Worm (Caenorhabditis elegans): Measurements from ENCODE around the gene W09D6.1.

Gene W09D6.1

ce11 chrIII:11110756-11111155 lies 42.1 kb downstream of the W09D6.1 start:
- TF ChIP-seq klf-2 (GFP tag; conservative IDR thresholded peaks at IDR 0.05), result no peak
- TF ChIP-seq med-1 (GFP tag; optimal IDR thresholded peaks at IDR 0.05; ENCODE audit: insufficient read depth), result no peak
- TF ChIP-seq flt-1 (GFP tag; IDR thresholded peaks at IDR 0.05), result peak; percentile 42; the same call in 1 of the 2 replicates
- TF ChIP-seq T22C8.4 (GFP tag; IDR thresholded peaks at IDR 0.05), result 0 out of 2 replicates have a peak, but pooled peaks have one; percentile 5
- no peak for TF ChIP-seq tab-1 (GFP tag; IDR thresholded peaks at IDR 0.05)
- 0 out of 2 replicates have a peak, but pooled peaks have one; percentile 40 for TF ChIP-seq ztf-23 (GFP tag; IDR thresholded peaks at IDR 0.05)
- no peak for TF ChIP-seq cog-1 (tag; optimal IDR thresholded peaks at IDR 0.05)
- no peak for TF ChIP-seq ref-1 (GFP tag; conservative IDR thresholded peaks at IDR 0.05)

ce11 chrIII:11112718-11113117 lies 44.1 kb downstream of the W09D6.1 start:
- TF ChIP-seq ztf-23 (GFP tag; IDR thresholded peaks at IDR 0.05) (0 out of 2 replicates have a peak, but pooled peaks have one; percentile 61), ztf-29 (GFP tag; IDR thresholded peaks at IDR 0.05) (no peak), klf-2 (GFP tag; conservative IDR thresholded peaks at IDR 0.05) (0 out of 2 replicates have a peak, but pooled peaks have one; percentile 13), flt-1 (GFP tag; IDR thresholded peaks at IDR 0.05) (no peak), T22C8.4 (GFP tag; IDR thresholded peaks at IDR 0.05) (no peak), cog-1 (tag; optimal IDR thresholded peaks at IDR 0.05) (no peak), ref-1 (GFP tag; conservative IDR thresholded peaks at IDR 0.05) (no peak), tab-1 (GFP tag; IDR thresholded peaks at IDR 0.05) (no peak), med-1 (GFP tag; optimal IDR thresholded peaks at IDR 0.05; ENCODE audit: insufficient read depth) (no peak)

ce11 chrIII:11113845-11114244 lies 45.2 kb downstream of the W09D6.1 start:
- TF ChIP-seq ztf-23 (GFP tag; IDR thresholded peaks at IDR 0.05), result no peak
- TF ChIP-seq flt-1 (GFP tag; IDR thresholded peaks at IDR 0.05), result no peak
- TF ChIP-seq tab-1 (GFP tag; IDR thresholded peaks at IDR 0.05), result no peak
- TF ChIP-seq cog-1 (tag; optimal IDR thresholded peaks at IDR 0.05), result no peak
- no peak for TF ChIP-seq ref-1 (GFP tag; conservative IDR thresholded peaks at IDR 0.05)
- TF ChIP-seq T22C8.4 (GFP tag; IDR thresholded peaks at IDR 0.05), result no peak
- no peak for TF ChIP-seq ztf-29 (GFP tag; IDR thresholded peaks at IDR 0.05)
- no peak for TF ChIP-seq klf-2 (GFP tag; conservative IDR thresholded peaks at IDR 0.05)
- no peak for TF ChIP-seq med-1 (GFP tag; optimal IDR thresholded peaks at IDR 0.05; ENCODE audit: insufficient read depth)

ce11 chrIII:11115956-11116355 lies 47.3 kb downstream of the W09D6.1 start:
- TF ChIP-seq flt-1 (GFP tag; IDR thresholded peaks at IDR 0.05), result no peak

- TF ChIP-seq tab-1 (GFP tag; IDR thresholded peaks at IDR 0.05), result no peak
- 0 out of 2 replicates have a peak, but pooled peaks have one; percentile 57 for TF ChIP-seq klf-2 (GFP tag; conservative IDR thresholded peaks at IDR 0.05)
- TF ChIP-seq ztf-23 (GFP tag; IDR thresholded peaks at IDR 0.05), result peak; percentile 71
- TF ChIP-seq ztf-29 (GFP tag; IDR thresholded peaks at IDR 0.05), result no peak
- TF ChIP-seq ref-1 (GFP tag; conservative IDR thresholded peaks at IDR 0.05), result 0 out of 2 replicates have a peak, but pooled peaks have one; percentile 33
- TF ChIP-seq T22C8.4 (GFP tag; IDR thresholded peaks at IDR 0.05), result no peak
- TF ChIP-seq med-1 (GFP tag; optimal IDR thresholded peaks at IDR 0.05; ENCODE audit: insufficient read depth), result no peak
- TF ChIP-seq flt-1 (GFP tag; IDR thresholded peaks at IDR 0.05), result 0 out of 2 replicates have a peak, but pooled peaks have one; percentile 66
- TF ChIP-seq cog-1 (tag; optimal IDR thresholded peaks at IDR 0.05), result peak; percentile 77
Measured at ce11 chrIII:11119176-11119853, 50.7 kb downstream of the W09D6.1 start, which contains the start of the genes sup-35 and Y48A6C.4. Gene sup-35, minus strand, starts transcription at chrIII:11119226. Gene Y48A6C.4, plus strand, starts transcription at chrIII:11119803.
